Fruit fly (Drosophila melanogaster): ENCODE data around the gene CG32280.

DNA sequence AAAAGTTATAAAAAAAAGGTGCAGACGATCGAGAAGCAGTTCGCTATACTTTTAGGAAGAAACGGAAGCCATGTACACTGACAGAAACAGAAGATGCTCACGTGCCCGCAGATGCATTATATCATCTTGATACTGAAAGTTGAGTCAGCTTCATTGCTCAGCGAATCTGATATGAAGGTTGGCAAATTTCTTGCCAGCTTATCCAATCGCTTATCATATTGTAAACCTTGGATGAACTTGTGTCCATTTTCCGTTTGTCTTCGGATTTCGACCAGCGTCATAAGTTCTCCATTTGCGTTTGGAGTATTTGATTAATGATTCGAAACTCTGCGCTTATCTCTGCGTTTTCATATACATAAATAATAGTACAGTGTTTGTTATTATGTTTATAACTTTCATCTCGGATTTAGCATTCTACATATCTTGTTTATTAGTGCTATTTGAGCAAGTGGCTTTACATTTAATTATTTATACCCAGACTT, 39.3 kb upstream of the CG32280 start:
- no peak for TF ChIP-seq CTCF (optimal IDR thresholded peaks at IDR 0.05)
- no peak for TF ChIP-seq CG8478 (optimal IDR thresholded peaks at IDR 0.05)

Measured in S2 (cell line).